Worm (Caenorhabditis elegans) whole organism, dauer: ENCODE measurements around the gene slcf-1.
A peak's percentile ranks its signal among the peaks of the same experiment; 100 is the strongest.

Experiments
- unc-62 ChIP-seq: sonication (generic microtip); optimal IDR thresholded peaks from 2 replicates; lab custom pipeline; 2017; ENCODE audit warnings: missing biosample characterization, missing genetic modification reagents, missing genetic modification characterization

slcf-1 gene

ce11 chrX:10527414-10527813 lies 1.7 kb upstream of the slcf-1 start:
- TF ChIP-seq unc-62: no peak

- no peak for TF ChIP-seq unc-62
Measured at ce11 chrX:10532180-10532833, 3.2 kb downstream of the slcf-1 start.

- no peak for TF ChIP-seq unc-62
Measured at ce11 chrX:10533447-10533846, 4.4 kb downstream of the slcf-1 start, which contains the start of gene glo-3. Gene glo-3, plus strand, starts transcription at chrX:10533699.

ce11 chrX:10534625-10535244 lies 5.6 kb downstream of the slcf-1 start:
- TF ChIP-seq unc-62: no peak

- TF ChIP-seq unc-62: no peak
Measured at ce11 chrX:10541789-10542188, 12.7 kb downstream of the slcf-1 start.

- no peak for TF ChIP-seq unc-62
Measured at ce11 chrX:10542313-10543048, 13.4 kb downstream of the slcf-1 start, which contains the start of the genes F59F5.3 and F59F5.4. Gene F59F5.3, minus strand, starts transcription at chrX:10542413. Gene F59F5.4, plus strand, starts transcription at chrX:10542998.

ce11 chrX:10545716-10546115 lies 16.6 kb downstream of the slcf-1 start, which contains the start of gene F59F5.5:
Gene F59F5.5, plus strand, starts transcription at chrX:10546016.
- TF ChIP-seq unc-62: no peak

ce11 chrX:10553048-10553447 lies 24.0 kb downstream of the slcf-1 start:
- TF ChIP-seq unc-62: no peak

ce11 chrX:10555189-10555964 lies 26.3 kb downstream of the slcf-1 start, which contains the start of gene syd-2:
Gene syd-2, minus strand, starts transcription at chrX:10555239.
- no peak for TF ChIP-seq unc-62

- no peak for TF ChIP-seq unc-62
Measured at ce11 chrX:10556764-10557163, 27.7 kb downstream of the slcf-1 start.

ce11 chrX:10559203-10559602 lies 30.1 kb downstream of the slcf-1 start, which contains the start of gene F59F5.7:
Gene F59F5.7, plus strand, starts transcription at chrX:10559503.
- no peak for TF ChIP-seq unc-62

ce11 chrX:10566775-10567174 lies 37.7 kb downstream of the slcf-1 start:
- no peak for TF ChIP-seq unc-62

ce11 chrX:10568385-10569149 lies 39.5 kb downstream of the slcf-1 start:
- peak; percentile 41 for TF ChIP-seq unc-62

- no peak for TF ChIP-seq unc-62
Measured at ce11 chrX:10569185-10569584, 40.1 kb downstream of the slcf-1 start, which contains the start of gene bet-2. Gene bet-2, plus strand, starts transcription at chrX:10569273.

- no peak for TF ChIP-seq unc-62
Measured at ce11 chrX:10576410-10576809, 47.3 kb downstream of the slcf-1 start.

ce11 chrX:10576872-10577271 lies 47.8 kb downstream of the slcf-1 start, which contains the start of gene nhx-5:
Gene nhx-5, plus strand, starts transcription at chrX:10576953.
- TF ChIP-seq unc-62: no peak
